Fruit fly (Drosophila melanogaster): ENCODE measurements around the gene Rh7.
A peak's percentile ranks its signal among the peaks of the same experiment; 100 is the strongest.

Rh7 gene

dm6 chr3L:12115103-12115502 lies 60.2 kb downstream of the Rh7 start (continued):
- TF ChIP-seq Blimp-1 (GFP tag; optimal IDR thresholded peaks at IDR 0.05) (peak; percentile 79), CG15336 (GFP tag; IDR thresholded peaks at IDR 0.05) (peak; percentile 74), Eip75B (GFP tag; optimal IDR thresholded peaks at IDR 0.05) (peak; percentile 89), CG1621 (tag; optimal IDR thresholded peaks at IDR 0.05) (peak; percentile 89), CG4318 (GFP tag; optimal IDR thresholded peaks at IDR 0.05) (peak; percentile 17), CG11294 (GFP tag; IDR thresholded peaks at IDR 0.05) (0 out of 2 replicates have a peak, but pooled peaks have one; percentile 33), eg (GFP tag; IDR thresholded peaks at IDR 0.05) (peak; percentile 75), ss (GFP tag; optimal IDR thresholded peaks at IDR 0.05) (peak; percentile 89 to 90)
